Fruit fly (Drosophila melanogaster) Kc167 (cell line): Measurements from ENCODE around the gene RpS30.

Experiments used
- Myc ChIP-seq: fragments of >200 bp; optimal IDR thresholded peaks from 2 replicates; lab custom pipeline; 2017; ENCODE audit warnings: missing external identifiers
- Sin3A ChIP-seq: fragments of >200 bp; optimal IDR thresholded peaks from 2 replicates; lab custom pipeline; 2018; ENCODE audit warnings: missing external identifiers
- h ChIP-seq: fragments of >200 bp; optimal IDR thresholded peaks from 3 replicates; lab custom pipeline; 2018; ENCODE audit warnings: missing external identifiers
- insv ChIP-seq: fragments of >200 bp; optimal IDR thresholded peaks from 3 replicates; lab custom pipeline; 2018; ENCODE audit warnings: missing external identifiers
- psq ChIP-seq: fragments of >200 bp; optimal IDR thresholded peaks from 2 replicates; lab custom pipeline; 2017; ENCODE audit warnings: missing external identifiers
- ttk ChIP-seq: sonication (Bioruptor generic); optimal IDR thresholded peaks from 2 replicates; lab custom pipeline; 2017; ENCODE audit warnings: missing external identifiers

The RpS30 gene

dm6 chr3R:20845493-20845892 is 4.8 kb upstream of the RpS30 start:
- no peak for TF ChIP-seq Sin3A (lab: Kevin White, UChicago)
- no peak for TF ChIP-seq h (lab: Kevin White, UChicago)
- TF ChIP-seq insv (lab: Kevin White, UChicago), result no peak
- no peak for TF ChIP-seq ttk (lab: Kevin White, UChicago)
- no peak for TF ChIP-seq Myc
- TF ChIP-seq psq (lab: Kevin White, UChicago), result no peak

dm6 chr3R:20846316-20846715 is 4.0 kb upstream of the RpS30 start:
- TF ChIP-seq ttk (lab: Kevin White, UChicago) (no peak), Sin3A (lab: Kevin White, UChicago) (no peak), Myc (no peak), h (lab: Kevin White, UChicago) (no peak), psq (lab: Kevin White, UChicago) (no peak), insv (lab: Kevin White, UChicago) (no peak)

dm6 chr3R:20846768-20847167 is 3.5 kb upstream of the RpS30 start, which contains the start of gene CG15696:
Gene CG15696, plus strand, starts transcription at chr3R:20847068.
- no peak for TF ChIP-seq h (lab: Kevin White, UChicago)

- TF ChIP-seq ttk (lab: Kevin White, UChicago), result no peak
- TF ChIP-seq insv (lab: Kevin White, UChicago), result no peak
- TF ChIP-seq Sin3A (lab: Kevin White, UChicago), result no peak
- no peak for TF ChIP-seq Myc
- TF ChIP-seq h (lab: Kevin White, UChicago), result no peak
- TF ChIP-seq psq (lab: Kevin White, UChicago), result no peak
These were observed 9.5 kb downstream of the RpS30 start, which contains the start of gene Ir93a for dm6 chr3R:20859845-20860244. Gene Ir93a, minus strand, starts transcription at chr3R:20859945.

dm6 chr3R:20866204-20866603 is 15.9 kb downstream of the RpS30 start, which contains the start of gene KaiR1D:
Gene KaiR1D, minus strand, starts transcription at chr3R:20866231.
- TF ChIP-seq psq (lab: Kevin White, UChicago) (no peak), ttk (lab: Kevin White, UChicago) (no peak), Sin3A (lab: Kevin White, UChicago) (no peak), insv (lab: Kevin White, UChicago) (no peak), h (lab: Kevin White, UChicago) (no peak), Myc (no peak)

- TF ChIP-seq insv (lab: Kevin White, UChicago), result no peak
- no peak for TF ChIP-seq Sin3A (lab: Kevin White, UChicago)
- no peak for TF ChIP-seq psq (lab: Kevin White, UChicago)
- TF ChIP-seq h (lab: Kevin White, UChicago), result no peak
- no peak for TF ChIP-seq ttk (lab: Kevin White, UChicago)
- TF ChIP-seq Myc, result no peak
These were observed 20.4 kb downstream of the RpS30 start, which contains the start of gene TotA for dm6 chr3R:20870736-20871135. Gene TotA, plus strand, starts transcription at chr3R:20871036.

dm6 chr3R:20872688-20873087 is 22.4 kb downstream of the RpS30 start, which contains the start of gene TotC:
Gene TotC, plus strand, starts transcription at chr3R:20872988.
- TF ChIP-seq Sin3A (lab: Kevin White, UChicago) (no peak), insv (lab: Kevin White, UChicago) (no peak), Myc (no peak), ttk (lab: Kevin White, UChicago) (no peak), h (lab: Kevin White, UChicago) (no peak)

- TF ChIP-seq psq (lab: Kevin White, UChicago), result no peak
- no peak for TF ChIP-seq insv (lab: Kevin White, UChicago)
- TF ChIP-seq Myc, result no peak
- no peak for TF ChIP-seq ttk (lab: Kevin White, UChicago)
- no peak for TF ChIP-seq h (lab: Kevin White, UChicago)
- no peak for TF ChIP-seq Sin3A (lab: Kevin White, UChicago)
These were observed 23.3 kb downstream of the RpS30 start, which contains the start of gene TotB for dm6 chr3R:20873638-20874037. Gene TotB, plus strand, starts transcription at chr3R:20873938.

dm6 chr3R:20876680-20877079 is 26.4 kb downstream of the RpS30 start:
- TF ChIP-seq Sin3A (lab: Kevin White, UChicago) (no peak), ttk (lab: Kevin White, UChicago) (no peak), Myc (no peak), h (lab: Kevin White, UChicago) (no peak), insv (lab: Kevin White, UChicago) (no peak), psq (lab: Kevin White, UChicago) (no peak)

- TF ChIP-seq ttk (lab: Kevin White, UChicago) (no peak), Myc (no peak), h (lab: Kevin White, UChicago) (no peak), Sin3A (lab: Kevin White, UChicago) (no peak), insv (lab: Kevin White, UChicago) (no peak), psq (lab: Kevin White, UChicago) (no peak)
These were observed 27.1 kb downstream of the RpS30 start, which contains the start of gene TotZ for dm6 chr3R:20877436-20877835. Gene TotZ, plus strand, starts transcription at chr3R:20877736.

- no peak for TF ChIP-seq psq (lab: Kevin White, UChicago)
- no peak for TF ChIP-seq h (lab: Kevin White, UChicago)
These were observed 40.2 kb downstream of the RpS30 start for dm6 chr3R:20890505-20890904.

- no peak for TF ChIP-seq Myc
- no peak for TF ChIP-seq insv (lab: Kevin White, UChicago)
- no peak for TF ChIP-seq psq (lab: Kevin White, UChicago)
- TF ChIP-seq ttk (lab: Kevin White, UChicago), result no peak
- TF ChIP-seq h (lab: Kevin White, UChicago), result no peak
These were observed 40.6 kb downstream of the RpS30 start for dm6 chr3R:20890920-20891319.

- TF ChIP-seq psq (lab: Kevin White, UChicago), result no peak
- TF ChIP-seq h (lab: Kevin White, UChicago), result no peak
- no peak for TF ChIP-seq ttk (lab: Kevin White, UChicago)
These were observed 41.2 kb downstream of the RpS30 start for dm6 chr3R:20891495-20891894.
